Worm (Caenorhabditis elegans): ENCODE data around the gene F13A2.3.

F13A2.3 gene

ce11 chrV:4423860-4424401 lies 27.8 kb upstream of the F13A2.3 start, which contains the start of the genes Y47D7A.9 and Y47D7A.19:
TSS of gene Y47D7A.9 (minus strand) at chrV:4423960.
TSS of gene Y47D7A.19 (plus strand) at chrV:4424351.
- TF ChIP-seq C34B4.2 (tag; optimal IDR thresholded peaks at IDR 0.05) (no peak), grh-1 (GFP tag; IDR thresholded peaks at IDR 0.05) (no peak)

ce11 chrV:4423087-4423486 lies 26.9 kb upstream of the F13A2.3 start:
- no peak for TF ChIP-seq grh-1 (GFP tag; IDR thresholded peaks at IDR 0.05)
- no peak for TF ChIP-seq C34B4.2 (tag; optimal IDR thresholded peaks at IDR 0.05)
- no peak for TF ChIP-seq lin-14 (GFP tag; optimal IDR thresholded peaks at IDR 0.05)
- TF ChIP-seq nhr-71 (tag; optimal IDR thresholded peaks at IDR 0.05): no peak
- no peak for TF ChIP-seq unc-62 (GFP tag; optimal IDR thresholded peaks at IDR 0.05)
- no peak for TF ChIP-seq F16B12.6 (tag; optimal IDR thresholded peaks at IDR 0.05)
- no peak for TF ChIP-seq tbx-2 (tag; optimal IDR thresholded peaks at IDR 0.05)
- TF ChIP-seq lin-39 (tag; optimal IDR thresholded peaks at IDR 0.05): no peak
- no peak for TF ChIP-seq ets-5 (GFP tag; IDR thresholded peaks at IDR 0.05)
- no peak for TF ChIP-seq nhr-76 (tag; optimal IDR thresholded peaks at IDR 0.05)
- TF ChIP-seq nhr-11 (tag; optimal IDR thresholded peaks at IDR 0.05): no peak
- TF ChIP-seq dpl-1 (GFP tag; optimal IDR thresholded peaks at IDR 0.05): no peak
- no peak for TF ChIP-seq ztf-4 (tag; optimal IDR thresholded peaks at IDR 0.05)
- TF ChIP-seq lin-13 (GFP tag; optimal IDR thresholded peaks at IDR 0.05): no peak
- TF ChIP-seq ceh-82 (tag; optimal IDR thresholded peaks at IDR 0.05): no peak
- TF ChIP-seq elt-2 (tag; optimal IDR thresholded peaks at IDR 0.05): no peak
- TF ChIP-seq pqm-1 (tag; optimal IDR thresholded peaks at IDR 0.05): no peak

DNA sequence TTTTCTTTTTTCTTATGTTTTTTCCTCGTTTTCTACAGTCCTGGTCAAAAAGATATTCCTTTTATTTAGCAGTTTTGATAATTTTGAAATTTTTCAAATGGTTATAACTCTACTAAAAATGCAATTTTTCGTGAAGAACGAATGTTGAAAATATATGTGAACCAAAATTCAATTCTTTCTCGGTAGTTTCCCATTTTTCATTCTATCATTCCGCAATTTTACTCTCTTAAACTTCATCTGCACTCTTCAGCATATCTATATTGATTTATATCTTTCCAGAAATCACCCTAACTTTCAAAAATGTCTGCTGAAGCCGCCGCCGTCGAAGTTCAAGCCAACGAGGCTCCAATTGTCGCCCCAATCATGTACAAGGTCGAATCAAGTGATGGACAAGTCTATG lies 26.0 kb upstream of the F13A2.3 start, which contains the start of gene skr-7:
skr-7 (plus strand) TSS at position 301 of the 400 bp plus-strand sequence.
- TF ChIP-seq dsc-1 (tag; optimal IDR thresholded peaks at IDR 0.05) (no peak), snpc-4 (tag; optimal IDR thresholded peaks at IDR 0.05) (no peak), nhr-20 (tag; optimal IDR thresholded peaks at IDR 0.05) (no peak), lsy-2 (tag; optimal IDR thresholded peaks at IDR 0.05) (no peak), Y116A8C.19 (tag; optimal IDR thresholded peaks at IDR 0.05; ENCODE audit: borderline replicate concordance) (no peak), nhr-11 (tag; optimal IDR thresholded peaks at IDR 0.05) (no peak), elt-2 (tag; optimal IDR thresholded peaks at IDR 0.05) (no peak), xbp-1 (tag; optimal IDR thresholded peaks at IDR 0.05) (no peak), nhr-71 (tag; optimal IDR thresholded peaks at IDR 0.05) (no peak), nhr-77 (tag; optimal IDR thresholded peaks at IDR 0.05) (no peak), rnt-1 (tag; optimal IDR thresholded peaks at IDR 0.05) (no peak), efl-3 (GFP tag; optimal IDR thresholded peaks at IDR 0.05) (no peak), unc-30 (tag; optimal IDR thresholded peaks at IDR 0.05) (no peak), elt-3 (tag; optimal IDR thresholded peaks at IDR 0.05) (no peak), ztf-11 (tag; optimal IDR thresholded peaks at IDR 0.05) (no peak), nhr-237 (tag; optimal IDR thresholded peaks at IDR 0.05) (no peak), sptf-1 (tag; optimal IDR thresholded peaks at IDR 0.05) (no peak), aha-1 (tag; optimal IDR thresholded peaks at IDR 0.05) (no peak)

DNA sequence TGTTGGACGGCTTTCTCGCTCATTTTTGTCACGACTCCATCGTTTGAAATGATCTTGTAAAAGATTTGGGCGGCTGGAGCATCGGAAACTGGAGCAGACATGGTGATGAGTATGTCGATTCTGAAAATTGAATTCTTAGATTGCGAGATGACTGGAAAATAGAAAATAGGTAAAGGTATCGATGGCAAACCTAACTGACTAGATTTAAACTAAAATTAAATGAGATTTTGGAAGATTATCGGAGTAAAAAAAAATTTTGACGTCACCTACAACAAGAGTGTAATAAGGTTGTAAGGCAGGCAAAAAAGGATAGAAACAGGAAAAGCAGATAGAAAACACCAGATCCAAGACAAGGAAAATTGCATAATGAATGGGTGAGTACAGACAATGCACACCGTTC lies 25.3 kb upstream of the F13A2.3 start, which contains the start of gene skr-14:
skr-14 (minus strand) TSS at position 101 of the 400 bp plus-strand sequence.
- TF ChIP-seq zag-1 (tag; optimal IDR thresholded peaks at IDR 0.05): no peak
- no peak for TF ChIP-seq fkh-4 (tag; optimal IDR thresholded peaks at IDR 0.05; ENCODE audit: borderline replicate concordance)
- TF ChIP-seq nhr-77 (tag; optimal IDR thresholded peaks at IDR 0.05): no peak

ce11 chrV:4419767-4420322 lies 23.7 kb upstream of the F13A2.3 start, which contains the start of the genes Y47D7A.7 and Y47D7A.2:
TSS of gene Y47D7A.7 (minus strand) at chrV:4419867.
TSS of gene Y47D7A.2 (plus strand) at chrV:4420272.
- TF ChIP-seq unc-86 (tag; optimal IDR thresholded peaks at IDR 0.05): no peak
- no peak for TF ChIP-seq unc-130 (tag; optimal IDR thresholded peaks at IDR 0.05)
- TF ChIP-seq jun-1 (tag; optimal IDR thresholded peaks at IDR 0.05): no peak
- TF ChIP-seq tbx-2 (tag; optimal IDR thresholded peaks at IDR 0.05): no peak
- TF ChIP-seq hlh-17 (GFP tag; optimal IDR thresholded peaks at IDR 0.05; ENCODE audit: borderline replicate concordance): no peak
- no peak for TF ChIP-seq lin-39 (tag; optimal IDR thresholded peaks at IDR 0.05)
- no peak for TF ChIP-seq ets-5 (GFP tag; IDR thresholded peaks at IDR 0.05)
- TF ChIP-seq tlp-1 (tag; optimal IDR thresholded peaks at IDR 0.05): no peak
- no peak for TF ChIP-seq ceh-88 (GFP tag; IDR thresholded peaks at IDR 0.05)
- TF ChIP-seq efl-1 (optimal IDR thresholded peaks at IDR 0.05): no peak
- TF ChIP-seq efl-1 (GFP tag; optimal IDR thresholded peaks at IDR 0.05 in 1 of 2): no peak

Measured in whole organism, L1 larva.